Fruit fly (Drosophila melanogaster): Measurements from ENCODE around the gene RasGAP1.

The RasGAP1 gene

dm6 chr3L:9859624-9860023, 4.5 kb upstream of the RasGAP1 start, which contains the start of gene CG10809:
Gene CG10809 (minus strand): TSS chr3L:9859889.
- TF ChIP-seq sv (GFP tag; optimal IDR thresholded peaks at IDR 0.05) (no peak), br (GFP tag; optimal IDR thresholded peaks at IDR 0.05) (no peak), Vsx2 (GFP tag; optimal IDR thresholded peaks at IDR 0.05; ENCODE audit: partially characterized antibody) (no peak), CrebA (GFP tag; optimal IDR thresholded peaks at IDR 0.05; ENCODE audit: borderline replicate concordance) (no peak), Hnf4 (GFP tag; optimal IDR thresholded peaks at IDR 0.05) (peak; percentile 52), Sp1 (GFP tag; optimal IDR thresholded peaks at IDR 0.05) (peak; percentile 28), woc (GFP tag; optimal IDR thresholded peaks at IDR 0.05) (peak; percentile 55), pan (optimal IDR thresholded peaks at IDR 0.05) (no peak), ey (GFP tag; optimal IDR thresholded peaks at IDR 0.05) (peak; percentile 6), dl (GFP tag; optimal IDR thresholded peaks at IDR 0.05; ENCODE audit: insufficient read depth in 1 of 2, partially characterized antibody in 2 of 2) (no peak), OdsH (GFP tag; optimal IDR thresholded peaks at IDR 0.05) (no peak), Jra (GFP tag; optimal IDR thresholded peaks at IDR 0.05) (peak; percentile 29), rgr (GFP tag; optimal IDR thresholded peaks at IDR 0.05) (peak; percentile 39), GATAd (GFP tag; optimal IDR thresholded peaks at IDR 0.05) (no peak), lola (GFP tag; optimal IDR thresholded peaks at IDR 0.05) (no peak), Myc (optimal IDR thresholded peaks at IDR 0.05) (no peak), CG32264 (GFP tag; optimal IDR thresholded peaks at IDR 0.05) (no peak), Dfd (GFP tag; optimal IDR thresholded peaks at IDR 0.05) (no peak), Rel (GFP tag; optimal IDR thresholded peaks at IDR 0.05) (no peak), Rel (tag; optimal IDR thresholded peaks at IDR 0.05) (peak; percentile 23), foxo (GFP tag; optimal IDR thresholded peaks at IDR 0.05) (peak in 1 of 2 experiments; percentile 10), Dif (GFP tag; optimal IDR thresholded peaks at IDR 0.05; ENCODE audit: partially characterized antibody) (no peak), brk (GFP tag; optimal IDR thresholded peaks at IDR 0.05) (no peak), Hr78 (GFP tag; optimal IDR thresholded peaks at IDR 0.05) (no peak), CG9705 (GFP tag; optimal IDR thresholded peaks at IDR 0.05) (peak; percentile 23), Mio (GFP tag; optimal IDR thresholded peaks at IDR 0.05) (no peak), h (GFP tag; optimal IDR thresholded peaks at IDR 0.05) (peak; percentile 59), Abd-B (GFP tag; optimal IDR thresholded peaks at IDR 0.05) (no peak), fru (GFP tag; optimal IDR thresholded peaks at IDR 0.05) (no peak), tai (GFP tag; optimal IDR thresholded peaks at IDR 0.05) (no peak), Hr83 (GFP tag; optimal IDR thresholded peaks at IDR 0.05; ENCODE audit: poor library complexity, severe bottlenecking) (peak; percentile 41), N (GFP tag; optimal IDR thresholded peaks at IDR 0.05) (no peak), sage (GFP tag; optimal IDR thresholded peaks at IDR 0.05) (no peak), psq (GFP tag; optimal IDR thresholded peaks at IDR 0.05) (peak; percentile 10), jim (GFP tag; optimal IDR thresholded peaks at IDR 0.05) (no peak), usp (GFP tag; optimal IDR thresholded peaks at IDR 0.05) (no peak), dsf (GFP tag; optimal IDR thresholded peaks at IDR 0.05; ENCODE audit: borderline replicate concordance) (peak; percentile 30), dmrt93B (GFP tag; optimal IDR thresholded peaks at IDR 0.05) (no peak), HLH106 (tag; optimal IDR thresholded peaks at IDR 0.05) (peak; percentile 23)

- TF ChIP-seq ey (GFP tag; optimal IDR thresholded peaks at IDR 0.05) (no peak), Hnf4 (GFP tag; optimal IDR thresholded peaks at IDR 0.05) (no peak), brk (GFP tag; optimal IDR thresholded peaks at IDR 0.05) (no peak), Abd-B (GFP tag; optimal IDR thresholded peaks at IDR 0.05) (no peak), fru (GFP tag; optimal IDR thresholded peaks at IDR 0.05) (no peak), OdsH (GFP tag; optimal IDR thresholded peaks at IDR 0.05) (no peak), pan (optimal IDR thresholded peaks at IDR 0.05) (no peak), h (GFP tag; optimal IDR thresholded peaks at IDR 0.05) (peak; percentile 13), tai (GFP tag; optimal IDR thresholded peaks at IDR 0.05) (no peak), foxo (GFP tag; optimal IDR thresholded peaks at IDR 0.05) (peak in 1 of 2 experiments; percentile 7), Jra (GFP tag; optimal IDR thresholded peaks at IDR 0.05) (no peak), N (GFP tag; optimal IDR thresholded peaks at IDR 0.05) (no peak), CG9705 (GFP tag; optimal IDR thresholded peaks at IDR 0.05) (no peak), Hr83 (GFP tag; optimal IDR thresholded peaks at IDR 0.05; ENCODE audit: poor library complexity, severe bottlenecking) (peak; percentile 6), sv (GFP tag; optimal IDR thresholded peaks at IDR 0.05) (no peak), Dfd (GFP tag; optimal IDR thresholded peaks at IDR 0.05) (no peak), Hr78 (GFP tag; optimal IDR thresholded peaks at IDR 0.05) (no peak), Dif (GFP tag; optimal IDR thresholded peaks at IDR 0.05; ENCODE audit: partially characterized antibody) (no peak), dl (GFP tag; optimal IDR thresholded peaks at IDR 0.05; ENCODE audit: insufficient read depth in 1 of 2, partially characterized antibody in 2 of 2) (no peak), Rel (GFP tag; optimal IDR thresholded peaks at IDR 0.05) (no peak), Rel (tag; optimal IDR thresholded peaks at IDR 0.05) (no peak), dmrt93B (GFP tag; optimal IDR thresholded peaks at IDR 0.05) (no peak), HLH106 (tag; optimal IDR thresholded peaks at IDR 0.05) (peak; percentile 47), Myc (optimal IDR thresholded peaks at IDR 0.05) (no peak), Vsx2 (GFP tag; optimal IDR thresholded peaks at IDR 0.05; ENCODE audit: partially characterized antibody) (no peak), Sp1 (GFP tag; optimal IDR thresholded peaks at IDR 0.05) (no peak), jim (GFP tag; optimal IDR thresholded peaks at IDR 0.05) (no peak), CG32264 (GFP tag; optimal IDR thresholded peaks at IDR 0.05) (no peak), lola (GFP tag; optimal IDR thresholded peaks at IDR 0.05) (no peak), br (GFP tag; optimal IDR thresholded peaks at IDR 0.05) (no peak), dsf (GFP tag; optimal IDR thresholded peaks at IDR 0.05; ENCODE audit: borderline replicate concordance) (no peak), GATAd (GFP tag; optimal IDR thresholded peaks at IDR 0.05) (no peak), CrebA (GFP tag; optimal IDR thresholded peaks at IDR 0.05; ENCODE audit: borderline replicate concordance) (no peak), Mio (GFP tag; optimal IDR thresholded peaks at IDR 0.05) (no peak), rgr (GFP tag; optimal IDR thresholded peaks at IDR 0.05) (peak; percentile 3), usp (GFP tag; optimal IDR thresholded peaks at IDR 0.05) (no peak), psq (GFP tag; optimal IDR thresholded peaks at IDR 0.05) (no peak), sage (GFP tag; optimal IDR thresholded peaks at IDR 0.05) (no peak), woc (GFP tag; optimal IDR thresholded peaks at IDR 0.05) (no peak)
These were observed 1.5 kb upstream of the RasGAP1 start for dm6 chr3L:9856430-9857218.

Data from whole organism, wandering third instar larva.